Worm (Caenorhabditis elegans): Measurements from ENCODE around the gene Y116A8C.470.

The Y116A8C.470 gene

ce11 chrIV:16888580-16888979 lies 30.5 kb downstream of the Y116A8C.470 start:
- no peak for TF ChIP-seq elt-1 (tag; optimal IDR thresholded peaks at IDR 0.05)
- TF ChIP-seq fos-1 (tag; optimal IDR thresholded peaks at IDR 0.05) = no peak
- no peak for TF ChIP-seq skn-1 (tag; optimal IDR thresholded peaks at IDR 0.05)
- TF ChIP-seq tbx-2 (tag; optimal IDR thresholded peaks at IDR 0.05) = no peak
- TF ChIP-seq ZK546.5 (tag; optimal IDR thresholded peaks at IDR 0.05) = no peak
- TF ChIP-seq nhr-76 (tag; optimal IDR thresholded peaks at IDR 0.05) = no peak
- TF ChIP-seq egl-27 (tag; optimal IDR thresholded peaks at IDR 0.05) = no peak
- TF ChIP-seq egl-5 (tag; optimal IDR thresholded peaks at IDR 0.05) = no peak
- TF ChIP-seq nhr-25 (tag; optimal IDR thresholded peaks at IDR 0.05) = no peak
- no peak for TF ChIP-seq ceh-16 (tag; optimal IDR thresholded peaks at IDR 0.05)
- no peak for TF ChIP-seq hmg-11 (tag; optimal IDR thresholded peaks at IDR 0.05)
- TF ChIP-seq ceh-28 (tag; optimal IDR thresholded peaks at IDR 0.05) = no peak
- TF ChIP-seq eor-1 (tag; optimal IDR thresholded peaks at IDR 0.05) = no peak
- TF ChIP-seq mdl-1 (tag; optimal IDR thresholded peaks at IDR 0.05) = no peak
